Fruit fly (Drosophila melanogaster) whole organism, adult: ENCODE measurements around the gene CG33934.

Experiments
- CG14711 ChIP-seq: fragments of 200-800 bp; sonication (Bioruptor generic); optimal IDR thresholded peaks from 2 replicates; lab custom pipeline; 2018; ENCODE audit warnings: missing biosample characterization, mild to moderate bottlenecking, missing genetic modification characterization, moderate library complexity
- Hr96 ChIP-seq: fragments of 200-800 bp; sonication (Bioruptor generic); optimal IDR thresholded peaks from 2 replicates; lab custom pipeline; 2016; ENCODE audit warnings: missing biosample characterization, missing genetic modification characterization
- cic ChIP-seq: fragments of 200-800 bp; sonication (Bioruptor generic); optimal IDR thresholded peaks from 2 replicates; lab custom pipeline; 2017; ENCODE audit warnings: missing biosample characterization, mild to moderate bottlenecking, missing genetic modification characterization, moderate library complexity
- kay ChIP-seq: fragments of 200-800 bp; sonication (Bioruptor generic); peaks from one replicate; lab custom pipeline; 2016; ENCODE audit warnings: missing biosample characterization, missing genetic modification characterization, borderline replicate concordance
- ovo ChIP-seq: fragments of 200-800 bp; sonication (Bioruptor generic); optimal IDR thresholded peaks from 2 replicates; lab custom pipeline; 2016; ENCODE audit warnings: missing biosample characterization, missing genetic modification characterization

DNA sequence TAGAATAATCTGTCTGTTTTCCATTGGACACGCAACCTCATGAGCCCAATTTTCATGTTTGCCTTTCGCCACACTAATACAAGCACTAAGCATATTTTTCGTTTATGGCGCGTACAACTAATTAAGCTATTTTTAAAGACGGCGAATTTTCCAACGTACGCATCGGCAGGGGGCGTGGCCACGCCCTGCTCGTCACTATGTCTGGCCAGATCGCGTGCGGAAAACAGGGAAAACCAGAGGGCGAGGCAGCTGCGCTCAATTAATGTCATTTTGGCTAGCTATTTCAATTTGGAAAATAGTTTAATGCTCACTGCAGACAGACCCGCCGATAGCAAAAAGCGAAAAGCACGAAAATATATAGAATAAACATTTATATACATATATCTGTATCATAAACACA, 37.9 kb upstream of the CG33934 start:
- TF ChIP-seq cic (GFP tag; lab: Kevin White, UChicago) (no peak), kay (GFP tag; lab: Kevin White, UChicago) (no peak), ovo (no peak), CG14711 (tag; lab: Kevin White, UChicago) (no peak), Hr96 (GFP tag; lab: Kevin White, UChicago) (no peak)
